Worm (Caenorhabditis elegans): ENCODE data around the gene sip-1.

ce11 chrIII:10536087-10536723, 29.6 kb upstream of the sip-1 start:
- TF ChIP-seq ets-7 (tag; optimal IDR thresholded peaks at IDR 0.05) (no peak), ceh-36 (tag; optimal IDR thresholded peaks at IDR 0.05) (no peak), sea-1 (GFP tag; conservative IDR thresholded peaks at IDR 0.05) (no peak)
